Fruit fly (Drosophila melanogaster) whole organism, embryonic: ENCODE measurements around the gene Sgt1.

Experiments
- Aef1 ChIP-seq: fragments of 200-800 bp; sonication (Bioruptor generic); IDR thresholded peaks from 3 replicates; pipeline ENCODE4 v1.3.6; 2022; ENCODE audit warnings: missing biosample characterization, missing genetic modification characterization
- Antp ChIP-seq: fragments of 200-800 bp; sonication (Bioruptor generic); optimal IDR thresholded peaks from 3 replicates; lab custom pipeline; 2016; ENCODE audit warnings: missing biosample characterization, missing genetic modification characterization
- Bgb ChIP-seq: fragments of 200-800 bp; sonication (Bioruptor generic); IDR thresholded peaks from 2 replicates; pipeline ENCODE4 v1.3.6; 2022; ENCODE audit warnings: missing biosample characterization, missing genetic modification characterization; ENCODE audit not compliant: partially characterized antibody
- BtbVII ChIP-seq: fragments of 200-800 bp; sonication (Bioruptor generic); optimal IDR thresholded peaks from 3 replicates; lab custom pipeline; 2017; ENCODE audit warnings: missing biosample characterization, mild to moderate bottlenecking, missing genetic modification characterization
- CG12219 ChIP-seq: fragments of 200-800 bp; sonication (Bioruptor generic); optimal IDR thresholded peaks from 3 replicates; lab custom pipeline; 2018; ENCODE audit warnings: missing biosample characterization, mild to moderate bottlenecking, missing genetic modification characterization
- CG14710 ChIP-seq: fragments of 200-800 bp; sonication (Bioruptor generic); optimal IDR thresholded peaks from 3 replicates; lab custom pipeline; 2019; ENCODE audit warnings: missing biosample characterization, mild to moderate bottlenecking, missing genetic modification characterization, moderate library complexity
- CG15696 ChIP-seq: fragments of 200-800 bp; sonication (Bioruptor generic); optimal IDR thresholded peaks from 2 replicates; lab custom pipeline; 2019; ENCODE audit warnings: missing biosample characterization, mild to moderate bottlenecking, missing genetic modification characterization, moderate library complexity
- CG16863 ChIP-seq: fragments of 200-800 bp; sonication (Bioruptor generic); optimal IDR thresholded peaks from 3 replicates; lab custom pipeline; 2016; ENCODE audit warnings: missing biosample characterization, missing genetic modification characterization
- CG17186 ChIP-seq: fragments of 200-800 bp; sonication (Bioruptor generic); optimal IDR thresholded peaks from 3 replicates; lab custom pipeline; 2017; ENCODE audit warnings: missing biosample characterization, missing genetic modification reagents, missing genetic modification characterization
- CG17802 ChIP-seq: fragments of 200-800 bp; sonication (Bioruptor generic); optimal IDR thresholded peaks from 2 replicates; lab custom pipeline; 2018; ENCODE audit warnings: missing biosample characterization, mild to moderate bottlenecking, missing genetic modification characterization, moderate library complexity
- CG4617 ChIP-seq: fragments of 200-800 bp; sonication (Bioruptor generic); optimal IDR thresholded peaks from 3 replicates; lab custom pipeline; 2016; ENCODE audit warnings: missing biosample characterization, missing genetic modification characterization, borderline replicate concordance
- CG4730 ChIP-seq: fragments of 200-800 bp; sonication (Bioruptor generic); IDR thresholded peaks from 2 replicates; pipeline ENCODE4 v1.3.6; 2022; ENCODE audit warnings: missing biosample characterization, missing genetic modification characterization
- CG7372 ChIP-seq: fragments of 200-800 bp; sonication (Bioruptor generic); IDR thresholded peaks from 2 replicates; pipeline ENCODE4 v1.3.6; 2022; ENCODE audit warnings: missing biosample characterization, missing genetic modification characterization
- CG9797 ChIP-seq: fragments of 200-800 bp; sonication (Bioruptor generic); optimal IDR thresholded peaks from 3 replicates; lab custom pipeline; 2018; ENCODE audit warnings: missing biosample characterization, mild to moderate bottlenecking, missing genetic modification characterization
- CHES-1-like ChIP-seq: fragments of 200-800 bp; sonication (Bioruptor generic); optimal IDR thresholded peaks from 2 replicates; lab custom pipeline; 2016; ENCODE audit warnings: missing biosample characterization, missing genetic modification characterization
- D19A ChIP-seq: fragments of 200-800 bp; optimal IDR thresholded peaks from 3 replicates; lab custom pipeline; 2019; ENCODE audit warnings: missing biosample characterization, mild to moderate bottlenecking, missing genetic modification characterization, moderate library complexity
- Dfd ChIP-seq, 2 experiments: fragments of >200 bp; optimal IDR thresholded peaks; 2 replicates each; lab custom pipeline; 2017; ENCODE audit warnings: missing biosample characterization in 2 of 2, missing genetic modification characterization in 2 of 2
- Dp ChIP-seq: fragments of 200-800 bp; sonication (Bioruptor generic); optimal IDR thresholded peaks from 2 replicates; lab custom pipeline; 2018; ENCODE audit warnings: missing biosample characterization, mild to moderate bottlenecking, missing genetic modification characterization, moderate library complexity
- Ets65A ChIP-seq: fragments of 200-800 bp; sonication (Bioruptor generic); peaks from one replicate; lab custom pipeline; 2016; ENCODE audit warnings: missing biosample characterization, missing genetic modification characterization
- H2.0 ChIP-seq: fragments of 200-800 bp; sonication (Bioruptor generic); IDR thresholded peaks from 2 replicates; pipeline ENCODE4 v1.3.6; 2022; ENCODE audit warnings: missing biosample characterization, missing genetic modification characterization
- HHEX ChIP-seq: fragments of 200-800 bp; sonication (Bioruptor generic); optimal IDR thresholded peaks from 3 replicates; lab custom pipeline; 2017; ENCODE audit warnings: missing biosample characterization, mild to moderate bottlenecking, missing genetic modification characterization, missing genetic modification reagents
- HLH4C ChIP-seq: fragments of 200-800 bp; sonication (Bioruptor generic); IDR thresholded peaks from 3 replicates; pipeline ENCODE4 v1.3.6; 2022; ENCODE audit warnings: missing biosample characterization, missing genetic modification characterization; ENCODE audit not compliant: partially characterized antibody
- HLHmδ ChIP-seq: fragments of 200-800 bp; sonication (Bioruptor generic); optimal IDR thresholded peaks from 2 replicates; lab custom pipeline; 2018; ENCODE audit warnings: missing biosample characterization, mild to moderate bottlenecking, missing genetic modification characterization, moderate library complexity
- Hey ChIP-seq: fragments of 200-800 bp; sonication (Bioruptor generic); optimal IDR thresholded peaks from 3 replicates; lab custom pipeline; 2018; ENCODE audit warnings: missing biosample characterization, mild to moderate bottlenecking, missing genetic modification characterization
- Hmr ChIP-seq: fragments of 200-800 bp; sonication (Bioruptor generic); optimal IDR thresholded peaks from 3 replicates; lab custom pipeline; 2017; ENCODE audit warnings: mild to moderate bottlenecking, missing biosample characterization, missing genetic modification reagents, missing genetic modification characterization
- Hr39 ChIP-seq: fragments of >200 bp; optimal IDR thresholded peaks from 2 replicates; lab custom pipeline; 2017
- Meics ChIP-seq: fragments of 200-800 bp; sonication (Bioruptor generic); optimal IDR thresholded peaks from 2 replicates; lab custom pipeline; 2017; ENCODE audit warnings: missing biosample characterization, mild to moderate bottlenecking, missing genetic modification characterization
- NFAT ChIP-seq: fragments of 200-800 bp; sonication (Bioruptor generic); IDR thresholded peaks from 2 replicates; pipeline ENCODE4 v1.3.6; 2022; ENCODE audit warnings: missing biosample characterization, missing genetic modification characterization
- Nf-YA ChIP-seq: fragments of 200-800 bp; sonication (Bioruptor generic); IDR thresholded peaks from 2 replicates; pipeline ENCODE4 v1.3.6; 2022; ENCODE audit warnings: missing biosample characterization, missing genetic modification characterization
- Sox102F ChIP-seq: fragments of 200-800 bp; sonication (Bioruptor generic); optimal IDR thresholded peaks from 2 replicates; lab custom pipeline; 2018; ENCODE audit warnings: missing biosample characterization, mild to moderate bottlenecking, missing genetic modification characterization, moderate library complexity
- Sry-δ ChIP-seq: fragments of 200-800 bp; sonication (Bioruptor generic); optimal IDR thresholded peaks from 2 replicates; lab custom pipeline; 2016; ENCODE audit warnings: missing biosample characterization, missing genetic modification characterization
- TFAM ChIP-seq: fragments of 200-800 bp; sonication (Bioruptor generic); optimal IDR thresholded peaks from 2 replicates; lab custom pipeline; 2017; ENCODE audit warnings: missing biosample characterization, missing genetic modification characterization, inconsistent platforms
- ash1 ChIP-seq: fragments of 200-800 bp; sonication (Bioruptor generic); optimal IDR thresholded peaks from 2 replicates; lab custom pipeline; 2018; ENCODE audit warnings: missing biosample characterization, mild to moderate bottlenecking, missing genetic modification characterization
- az2 ChIP-seq: fragments of 200-800 bp; sonication (Bioruptor generic); optimal IDR thresholded peaks from 3 replicates; lab custom pipeline; 2016; ENCODE audit warnings: missing biosample characterization, missing genetic modification characterization
- bcd ChIP-seq: fragments of 200-800 bp; sonication (Bioruptor generic); optimal IDR thresholded peaks from 2 replicates; lab custom pipeline; 2017; ENCODE audit warnings: missing biosample characterization, mild to moderate bottlenecking, missing genetic modification characterization
- chif ChIP-seq, 2 experiments: fragments of 200-800 bp; sonication (Bioruptor generic); optimal IDR thresholded peaks; 3 replicates each; lab custom pipeline; 2016; ENCODE audit warnings: missing biosample characterization in 2 of 2, missing genetic modification characterization in 2 of 2
- dysf ChIP-seq: fragments of 200-800 bp; sonication (Bioruptor generic); IDR thresholded peaks from 3 replicates; pipeline ENCODE4 v1.3.6; 2022; ENCODE audit warnings: missing biosample characterization, missing genetic modification characterization
- ewg ChIP-seq: fragments of 200-800 bp; sonication (Bioruptor generic); optimal IDR thresholded peaks from 3 replicates; lab custom pipeline; 2017; ENCODE audit warnings: mild to moderate bottlenecking, missing biosample characterization, missing genetic modification reagents, missing genetic modification characterization
- gcm2 ChIP-seq: fragments of 200-800 bp; sonication (Bioruptor generic); optimal IDR thresholded peaks from 2 replicates; lab custom pipeline; 2016; ENCODE audit warnings: missing biosample characterization, missing genetic modification characterization
- kay ChIP-seq: fragments of 200-800 bp; sonication (Bioruptor generic); optimal IDR thresholded peaks from 2 replicates; lab custom pipeline; 2016; ENCODE audit warnings: missing biosample characterization, missing genetic modification characterization
- knrl ChIP-seq: fragments of 200-800 bp; sonication (Bioruptor generic); IDR thresholded peaks from 3 replicates; pipeline ENCODE4 v1.3.6; 2022; ENCODE audit warnings: missing biosample characterization, missing genetic modification characterization; ENCODE audit not compliant: partially characterized antibody
- lilli ChIP-seq: fragments of 200-800 bp; sonication (Bioruptor generic); optimal IDR thresholded peaks from 3 replicates; lab custom pipeline; 2016; ENCODE audit warnings: missing biosample characterization, missing genetic modification characterization
- lov ChIP-seq, 2 experiments: fragments of 200-800 bp in 1 of 2; fragments of >200 bp in 1 of 2; sonication (Bioruptor generic) in 1 of 2; IDR thresholded peaks in 1 of 2; optimal IDR thresholded peaks in 1 of 2; 2 replicates in 1 of 2; 3 replicates in 1 of 2; pipeline versions ENCODE4 v1.3.6 to Lab custom; 2017 to 2022; ENCODE audit warnings: missing biosample characterization in 1 of 2, missing genetic modification characterization in 1 of 2
- onecut ChIP-seq: fragments of 200-800 bp; sonication (Bioruptor generic); IDR thresholded peaks from 2 replicates; pipeline ENCODE4 v1.3.6; 2022; ENCODE audit warnings: missing biosample characterization, missing genetic modification characterization
- pnt ChIP-seq: fragments of 200-800 bp; sonication (Bioruptor generic); optimal IDR thresholded peaks from 3 replicates; lab custom pipeline; 2016; ENCODE audit warnings: missing biosample characterization, missing genetic modification characterization
- ro ChIP-seq: fragments of 200-800 bp; sonication (Bioruptor generic); IDR thresholded peaks from 2 replicates; pipeline ENCODE4 v1.3.6; 2022; ENCODE audit warnings: missing biosample characterization, missing genetic modification characterization
- slbo ChIP-seq: fragments of 200-800 bp; sonication (Bioruptor generic); IDR thresholded peaks from 2 replicates; pipeline ENCODE4 v1.3.6; 2022; ENCODE audit warnings: missing biosample characterization, missing genetic modification characterization
- trh ChIP-seq: fragments of 200-800 bp; sonication (Bioruptor generic); optimal IDR thresholded peaks from 2 replicates; lab custom pipeline; 2016; ENCODE audit warnings: missing biosample characterization, missing genetic modification characterization
- zfh1 ChIP-seq: fragments of 200-800 bp; sonication (Bioruptor generic); IDR thresholded peaks from 3 replicates; pipeline ENCODE4 v1.3.6; 2022; ENCODE audit warnings: missing biosample characterization, missing genetic modification characterization

Sgt1 gene

dm6 chr3R:8264302-8265080, 40.6 kb downstream of the Sgt1 start, which contains the start of the genes RPA1 and Mcm2 (continued):
- peak; percentile 82 for TF ChIP-seq CG14710 (tag; lab: Kevin White, UChicago)
- TF ChIP-seq lov (optimal IDR thresholded peaks at IDR 0.05; lab: Kevin White, UChicago): no peak
- TF ChIP-seq lov (GFP tag; IDR thresholded peaks at IDR 0.05; lab: Robert Waterston, UW): no peak
- peak; percentile 42 for TF ChIP-seq ewg (GFP tag; lab: Kevin White, UChicago)
- TF ChIP-seq NFAT (GFP tag; lab: Robert Waterston, UW): peak; percentile 93
- TF ChIP-seq Meics (GFP tag; lab: Kevin White, UChicago): peak; percentile 74
- peak; percentile 61 for TF ChIP-seq D19A
- TF ChIP-seq Bgb (GFP tag; lab: Robert Waterston, UW): peak; percentile 36; the same call in 1 of the 2 replicates
- TF ChIP-seq HLHmδ (GFP tag; lab: Kevin White, UChicago): peak; percentile 43
- TF ChIP-seq CG12219: peak; percentile 50
- no peak for TF ChIP-seq Hr39 (lab: Kevin White, UChicago)
- TF ChIP-seq bcd (GFP tag; lab: Kevin White, UChicago): peak; percentile 83
- peak in 1 of 2 experiments; percentile 66 for TF ChIP-seq chif (GFP tag; optimal IDR thresholded peaks at IDR 0.05; lab: Kevin White, UChicago)
- no peak for TF ChIP-seq Dfd (GFP tag; optimal IDR thresholded peaks at IDR 0.05; lab: Kevin White, UChicago)
- peak; percentile 72 for TF ChIP-seq CG15696 (tag; lab: Kevin White, UChicago)
- TF ChIP-seq Ets65A (GFP tag; lab: Kevin White, UChicago): peak; percentile 97
- TF ChIP-seq CG4617 (GFP tag; lab: Kevin White, UChicago): peak; percentile 41
- no peak for TF ChIP-seq TFAM (GFP tag; lab: Kevin White, UChicago)
- no peak; the same call in 2 of the 3 replicates for TF ChIP-seq knrl (GFP tag; lab: Robert Waterston, UW)
- TF ChIP-seq CG4730 (GFP tag; lab: Robert Waterston, UW): peak; percentile 49
- peak; percentile 95 for TF ChIP-seq slbo (GFP tag; lab: Robert Waterston, UW)
- peak; percentile 55 for TF ChIP-seq HHEX
- peak; percentile 55 for TF ChIP-seq BtbVII (GFP tag; lab: Kevin White, UChicago)
- TF ChIP-seq CG17802 (tag; lab: Kevin White, UChicago): peak; percentile 15
- TF ChIP-seq ash1 (GFP tag; lab: Kevin White, UChicago): no peak
- TF ChIP-seq zfh1 (GFP tag; lab: Robert Waterston, UW): peak; percentile 82
- TF ChIP-seq CG9797 (GFP tag; lab: Kevin White, UChicago): no peak
- no peak for TF ChIP-seq CHES-1-like (GFP tag; lab: Kevin White, UChicago)
- TF ChIP-seq Hey (tag; lab: Kevin White, UChicago): no peak
- TF ChIP-seq onecut (GFP tag; lab: Robert Waterston, UW): peak; percentile 44
- TF ChIP-seq HLH4C (GFP tag; lab: Robert Waterston, UW): no peak
- TF ChIP-seq pnt (GFP tag; lab: Kevin White, UChicago): peak; percentile 45
- peak; percentile 85 for TF ChIP-seq dysf
- peak; percentile 72; the same call in 1 of the 2 replicates for TF ChIP-seq CG7372 (GFP tag; lab: Robert Waterston, UW)
- TF ChIP-seq Aef1 (GFP tag; lab: Robert Waterston, UW): peak; percentile 87
- peak; percentile 81 for TF ChIP-seq az2 (GFP tag; lab: Kevin White, UChicago)
- TF ChIP-seq CG16863 (GFP tag; lab: Kevin White, UChicago): peak; percentile 23
- peak; percentile 58 for TF ChIP-seq Sox102F (GFP tag; lab: Kevin White, UChicago)
- peak; percentile 32; the same call in 1 of the 2 replicates for TF ChIP-seq ro (GFP tag; lab: Robert Waterston, UW)
- TF ChIP-seq H2.0 (GFP tag; lab: Robert Waterston, UW): peak; percentile 59
- TF ChIP-seq CG17186 (GFP tag; lab: Kevin White, UChicago): peak; percentile 10
- no peak for TF ChIP-seq Sry-δ (GFP tag; lab: Kevin White, UChicago)
- peak; percentile 47 for TF ChIP-seq kay
- TF ChIP-seq Dp (GFP tag; lab: Kevin White, UChicago): peak; percentile 76
- peak; percentile 58 for TF ChIP-seq Antp
- no peak for TF ChIP-seq gcm2 (GFP tag; lab: Kevin White, UChicago)
- peak; percentile 49 for TF ChIP-seq trh (GFP tag; lab: Kevin White, UChicago)
- peak; percentile 16; the same call in 1 of the 2 replicates for TF ChIP-seq Nf-YA (GFP tag; lab: Robert Waterston, UW)
- peak; percentile 80 for TF ChIP-seq Hmr (GFP tag; lab: Kevin White, UChicago)
- TF ChIP-seq lilli (GFP tag; lab: Kevin White, UChicago): peak; percentile 72
